Worm (Caenorhabditis elegans): ENCODE measurements around the gene calf-1.
"Not testable (repeated sequence)": the region's sequence is repeated elsewhere in the genome, so short reads cannot be mapped to it uniquely, and the experiment has no call there.

The calf-1 gene

DNA sequence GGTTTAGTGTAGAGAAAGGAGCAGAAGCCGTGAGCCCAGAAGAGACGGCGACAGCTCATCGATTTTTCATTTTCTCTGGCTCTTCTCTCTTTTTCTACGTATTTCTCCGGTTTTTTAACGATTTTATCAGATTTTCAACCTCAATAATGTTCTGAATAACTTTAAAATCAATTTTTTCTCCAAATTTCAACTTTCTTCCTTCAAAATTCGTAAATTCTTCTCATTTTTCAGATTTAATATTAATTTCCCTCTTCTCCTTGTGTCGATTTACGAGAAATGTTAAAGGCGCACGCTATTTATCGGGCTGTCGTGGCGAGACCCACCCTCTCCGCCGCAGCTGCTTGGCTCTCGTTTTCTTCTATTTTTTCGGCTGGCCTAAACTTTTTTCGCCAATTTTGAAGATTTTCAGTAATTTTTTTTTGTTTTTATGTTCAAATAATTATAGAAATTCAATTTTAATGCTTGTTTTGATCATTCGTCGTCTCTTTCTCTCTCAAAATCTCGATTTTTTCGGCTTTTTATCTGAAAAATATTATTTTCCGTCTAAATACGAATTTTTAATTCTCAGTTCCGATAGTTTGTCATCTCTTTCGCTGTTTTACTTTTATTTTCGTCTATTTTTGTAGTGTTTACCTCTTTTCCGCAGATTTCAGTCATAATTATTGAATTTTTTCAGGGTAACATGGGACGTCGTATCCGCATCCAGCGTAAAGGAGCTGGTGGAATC, at the start of gene calf-1, which contains the start of gene rpl-2:
Gene calf-1 (minus strand): TSS at position 77 of the 727 bp plus-strand sequence.
Gene rpl-2 (plus strand): TSS at position 677 of the 727 bp plus-strand sequence.
- TF ChIP-seq flt-1 (GFP tag; IDR thresholded peaks at IDR 0.05) (0 out of 2 replicates have a peak, but pooled peaks have one; percentile 15), ama-1 (optimal IDR thresholded peaks at IDR 0.05) (no peak)

DNA sequence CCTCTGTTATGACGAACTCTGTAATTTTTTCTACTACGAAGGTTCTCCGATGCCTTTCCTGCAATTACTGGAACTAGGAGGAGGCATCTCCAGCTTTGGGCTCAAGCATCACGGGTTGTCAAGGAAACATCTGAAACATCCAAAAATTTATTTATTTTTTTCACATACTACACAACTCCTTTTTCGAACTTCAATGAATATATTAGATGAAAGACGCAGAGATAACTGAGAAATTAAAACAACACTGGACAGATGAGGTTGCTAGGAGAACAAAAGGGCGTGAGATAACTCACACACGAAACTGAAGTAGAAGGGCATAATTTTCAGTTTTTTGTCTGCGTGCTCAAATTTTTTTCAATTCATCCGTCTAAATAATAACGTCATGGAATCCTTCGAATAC, 48.6 kb upstream of the calf-1 start, which contains the start of gene Y38H6C.13:
Gene Y38H6C.13 (plus strand): TSS at position 301 of the 400 bp plus-strand sequence.
- TF ChIP-seq scrt-1 (GFP tag; IDR thresholded peaks at IDR 0.05) (no peak), ama-1 (optimal IDR thresholded peaks at IDR 0.05) (no peak), B0310.2 (tag; optimal IDR thresholded peaks at IDR 0.05) (no peak), flt-1 (GFP tag; IDR thresholded peaks at IDR 0.05) (no peak), ceh-13 (GFP tag; optimal IDR thresholded peaks at IDR 0.05) (no peak), sea-1 (GFP tag; conservative IDR thresholded peaks at IDR 0.05) (no peak), hnd-1 (tag; optimal IDR thresholded peaks at IDR 0.05) (no peak), tra-4 (tag; optimal IDR thresholded peaks at IDR 0.05) (no peak), tbx-11 (GFP tag; IDR thresholded peaks at IDR 0.05) (no peak)

DNA sequence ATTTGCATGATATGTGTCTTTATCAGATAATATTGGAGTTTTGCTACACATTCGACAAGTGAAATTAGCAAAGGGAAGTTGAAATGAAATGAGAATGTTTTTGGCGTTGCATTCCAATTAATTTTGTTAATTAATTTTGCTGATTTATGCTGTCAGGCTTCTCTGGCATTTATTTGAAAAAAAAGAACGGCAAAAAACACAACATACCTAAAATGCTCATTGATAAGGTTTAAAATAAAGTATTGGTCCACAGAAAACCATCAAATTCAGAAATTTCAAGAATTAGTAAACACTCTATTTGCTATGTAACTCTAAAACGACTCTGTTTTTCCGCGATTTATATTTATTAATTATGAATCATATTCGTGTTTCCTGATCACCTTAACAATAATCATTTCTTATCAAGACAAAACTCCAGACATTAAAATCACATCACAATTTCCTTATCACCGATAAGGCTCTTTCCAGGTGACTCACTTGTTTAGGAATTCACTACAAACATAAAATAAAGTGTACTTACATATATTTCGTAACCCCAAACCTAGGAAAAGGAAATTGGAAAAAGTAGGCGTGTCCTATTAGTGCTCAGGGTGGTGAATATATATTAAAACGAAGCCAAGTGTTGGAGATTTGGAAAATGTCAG, 47.0 kb upstream of the calf-1 start, which contains the start of the genes srh-166 and Y38H6C.24:
Gene srh-166 (minus strand): TSS at position 51 of the 644 bp plus-strand sequence.
Gene Y38H6C.24 (plus strand): TSS at position 620 of the 644 bp plus-strand sequence.
- TF ChIP-seq tra-4 (tag; optimal IDR thresholded peaks at IDR 0.05): no peak

DNA sequence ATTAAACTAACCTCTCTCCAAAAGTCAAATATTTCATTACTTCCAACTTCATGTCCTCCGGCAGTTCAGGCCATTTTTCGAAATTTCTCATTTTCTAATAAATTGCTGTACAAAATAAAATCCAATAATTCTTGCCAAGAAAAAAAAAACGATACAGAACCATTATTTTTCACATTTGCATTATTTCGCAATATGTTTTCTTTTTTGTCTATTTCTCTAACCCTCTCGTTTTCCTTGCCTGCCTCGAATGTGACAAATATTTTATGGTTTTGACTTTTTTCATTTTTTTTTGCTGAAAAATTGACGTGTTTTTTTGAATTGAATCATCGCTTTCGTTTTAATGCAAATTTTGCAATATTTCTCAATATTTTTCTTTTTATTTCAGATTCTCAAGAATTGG, 43.3 kb upstream of the calf-1 start, which contains the start of the genes Y38H6C.9 and fbxa-150:
Gene Y38H6C.9 (minus strand): TSS at position 52 of the 400 bp plus-strand sequence.
Gene fbxa-150 (plus strand): TSS at position 380 of the 400 bp plus-strand sequence.
- TF ChIP-seq hmg-4 (GFP tag; optimal IDR thresholded peaks at IDR 0.05): no peak
- no peak for TF ChIP-seq ceh-36 (tag; optimal IDR thresholded peaks at IDR 0.05)
- no peak for TF ChIP-seq hnd-1 (tag; optimal IDR thresholded peaks at IDR 0.05)
- no peak for TF ChIP-seq ama-1 (optimal IDR thresholded peaks at IDR 0.05)
- TF ChIP-seq F13C5.2 (tag; optimal IDR thresholded peaks at IDR 0.05): no peak
- no peak for TF ChIP-seq scrt-1 (GFP tag; IDR thresholded peaks at IDR 0.05)
- no peak for TF ChIP-seq ets-7 (tag; optimal IDR thresholded peaks at IDR 0.05)
- TF ChIP-seq pes-1 (GFP tag; IDR thresholded peaks at IDR 0.05): no peak
- no peak for TF ChIP-seq hmbx-1 (tag; optimal IDR thresholded peaks at IDR 0.05)
- TF ChIP-seq B0310.2 (tag; optimal IDR thresholded peaks at IDR 0.05): no peak
- TF ChIP-seq sea-1 (GFP tag; conservative IDR thresholded peaks at IDR 0.05): no peak
- no peak for TF ChIP-seq flt-1 (GFP tag; IDR thresholded peaks at IDR 0.05)
- no peak for TF ChIP-seq aly-1 (tag; optimal IDR thresholded peaks at IDR 0.05)
- TF ChIP-seq tra-4 (tag; optimal IDR thresholded peaks at IDR 0.05): no peak
- no peak for TF ChIP-seq tbx-37 (GFP tag; conservative IDR thresholded peaks at IDR 0.05)
- TF ChIP-seq tbx-11 (GFP tag; IDR thresholded peaks at IDR 0.05): no peak
- TF ChIP-seq ceh-13 (GFP tag; optimal IDR thresholded peaks at IDR 0.05): no peak

DNA sequence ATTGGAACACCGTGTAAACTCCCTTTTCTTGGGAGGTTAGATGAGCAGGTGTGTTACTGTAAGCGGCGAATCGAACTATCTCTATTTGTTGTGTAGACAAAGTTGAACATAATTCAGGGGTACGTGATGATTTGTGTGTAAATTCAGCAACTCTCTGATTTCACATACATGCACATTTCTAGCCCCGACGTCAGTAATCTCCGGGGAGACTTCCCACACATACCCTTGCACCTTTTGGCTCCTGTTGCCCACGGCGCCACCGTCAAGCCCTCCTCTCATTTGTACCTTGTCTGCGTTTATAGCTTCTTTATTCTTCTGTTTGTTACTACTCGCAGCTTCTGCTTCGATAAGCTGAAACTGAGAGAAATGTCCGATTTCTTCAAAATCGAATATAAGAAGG, 40.0 kb upstream of the calf-1 start, which contains the start of gene Y38H6C.25:
Gene Y38H6C.25 (plus strand): TSS at position 301 of the 400 bp plus-strand sequence.
- TF ChIP-seq flt-1 (GFP tag; IDR thresholded peaks at IDR 0.05): no peak

DNA sequence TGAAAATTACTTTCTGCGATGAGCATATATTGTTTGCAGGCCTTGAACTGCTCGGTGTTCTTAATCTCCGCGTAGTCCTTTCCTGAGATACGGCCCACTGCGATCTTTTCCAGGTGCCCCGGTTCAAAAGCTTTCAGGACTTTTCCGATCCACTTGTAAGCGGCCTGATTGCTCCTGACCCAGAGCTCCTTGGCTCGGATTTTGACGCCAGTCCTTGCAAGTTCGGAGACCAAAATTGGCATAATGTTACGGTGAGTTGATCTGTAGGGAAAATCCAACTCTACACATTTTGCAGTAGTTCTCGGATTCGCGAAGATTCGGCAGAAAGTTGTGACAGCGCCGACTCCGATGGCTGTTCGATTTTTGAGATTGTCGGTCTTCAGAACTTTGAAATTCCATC, 38.1 kb upstream of the calf-1 start:
- TF ChIP-seq ets-7 (tag; optimal IDR thresholded peaks at IDR 0.05): no peak
- no peak for TF ChIP-seq pes-1 (GFP tag; IDR thresholded peaks at IDR 0.05)
- TF ChIP-seq scrt-1 (GFP tag; IDR thresholded peaks at IDR 0.05): no peak
- no peak for TF ChIP-seq tra-4 (tag; optimal IDR thresholded peaks at IDR 0.05)
- no peak for TF ChIP-seq hmbx-1 (tag; optimal IDR thresholded peaks at IDR 0.05)
- TF ChIP-seq ceh-36 (tag; optimal IDR thresholded peaks at IDR 0.05): no peak
- TF ChIP-seq hmg-4 (GFP tag; optimal IDR thresholded peaks at IDR 0.05): no peak
- no peak for TF ChIP-seq sea-1 (GFP tag; conservative IDR thresholded peaks at IDR 0.05)
- TF ChIP-seq flt-1 (GFP tag; IDR thresholded peaks at IDR 0.05): no peak
- no peak for TF ChIP-seq hnd-1 (tag; optimal IDR thresholded peaks at IDR 0.05)
- TF ChIP-seq tbx-37 (GFP tag; conservative IDR thresholded peaks at IDR 0.05): no peak
- TF ChIP-seq tbx-11 (GFP tag; IDR thresholded peaks at IDR 0.05): no peak
- no peak for TF ChIP-seq B0310.2 (tag; optimal IDR thresholded peaks at IDR 0.05)
- TF ChIP-seq aly-1 (tag; optimal IDR thresholded peaks at IDR 0.05): no peak
- no peak for TF ChIP-seq ama-1 (optimal IDR thresholded peaks at IDR 0.05)
- TF ChIP-seq F13C5.2 (tag; optimal IDR thresholded peaks at IDR 0.05): no peak

DNA sequence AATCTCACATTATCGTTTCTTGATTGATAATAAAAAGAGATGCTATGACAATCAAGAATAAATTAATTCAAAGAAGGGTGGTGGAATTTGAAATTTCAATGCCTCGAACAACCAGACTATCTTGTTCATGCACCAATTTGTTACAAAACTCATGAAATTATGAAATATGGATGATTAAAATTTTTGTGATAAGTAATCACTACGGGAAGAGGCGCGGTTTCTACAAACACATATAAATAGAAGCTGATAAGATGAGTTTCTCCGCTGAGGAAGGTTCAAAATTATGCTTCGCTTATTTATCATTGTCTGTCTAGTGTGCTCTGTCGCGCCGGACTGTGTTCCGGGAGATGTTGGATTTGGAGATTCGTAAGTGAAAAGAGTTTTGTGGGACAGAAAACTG, 35.6 kb upstream of the calf-1 start:
- TF ChIP-seq ceh-36 (tag; optimal IDR thresholded peaks at IDR 0.05): no peak
- TF ChIP-seq sea-1 (GFP tag; conservative IDR thresholded peaks at IDR 0.05): no peak
- no peak for TF ChIP-seq scrt-1 (GFP tag; IDR thresholded peaks at IDR 0.05)
- no peak for TF ChIP-seq ceh-13 (GFP tag; optimal IDR thresholded peaks at IDR 0.05)
- TF ChIP-seq tbx-11 (GFP tag; IDR thresholded peaks at IDR 0.05): no peak
- TF ChIP-seq tbx-37 (GFP tag; conservative IDR thresholded peaks at IDR 0.05): no peak
- no peak for TF ChIP-seq hmbx-1 (tag; optimal IDR thresholded peaks at IDR 0.05)
- TF ChIP-seq ets-7 (tag; optimal IDR thresholded peaks at IDR 0.05): no peak
- TF ChIP-seq aly-1 (tag; optimal IDR thresholded peaks at IDR 0.05): no peak
- no peak for TF ChIP-seq B0310.2 (tag; optimal IDR thresholded peaks at IDR 0.05)

DNA sequence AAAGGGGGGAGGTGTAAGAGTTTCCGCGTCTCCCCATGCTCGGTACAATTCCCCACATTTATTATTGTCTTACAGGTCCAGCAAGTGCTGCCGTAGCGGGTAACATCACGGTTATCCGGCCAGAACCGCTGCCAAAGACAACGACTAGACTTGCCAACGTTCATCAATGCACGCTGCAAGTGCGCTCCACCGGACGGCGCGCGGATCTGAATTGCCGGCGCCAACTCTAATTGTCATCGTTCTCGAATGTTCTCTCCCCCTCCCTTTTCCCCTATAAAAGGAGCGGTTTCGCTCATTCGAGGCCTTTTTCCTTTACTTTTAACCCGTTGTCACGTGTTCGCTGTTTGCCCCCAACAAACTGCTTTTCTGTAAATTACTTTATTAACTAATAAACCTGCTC, 34.8 kb upstream of the calf-1 start, which contains the start of gene Y38H6C.8:
Gene Y38H6C.8 (plus strand): TSS at position 301 of the 400 bp plus-strand sequence.
- TF ChIP-seq tra-4 (tag; optimal IDR thresholded peaks at IDR 0.05); hmg-4 (GFP tag; optimal IDR thresholded peaks at IDR 0.05); tbx-11 (GFP tag; IDR thresholded peaks at IDR 0.05): not testable (repeated sequence)

Data from whole organism, early embryonic.